Worm (Caenorhabditis elegans): ENCODE data around the gene R04B5.7.

DNA sequence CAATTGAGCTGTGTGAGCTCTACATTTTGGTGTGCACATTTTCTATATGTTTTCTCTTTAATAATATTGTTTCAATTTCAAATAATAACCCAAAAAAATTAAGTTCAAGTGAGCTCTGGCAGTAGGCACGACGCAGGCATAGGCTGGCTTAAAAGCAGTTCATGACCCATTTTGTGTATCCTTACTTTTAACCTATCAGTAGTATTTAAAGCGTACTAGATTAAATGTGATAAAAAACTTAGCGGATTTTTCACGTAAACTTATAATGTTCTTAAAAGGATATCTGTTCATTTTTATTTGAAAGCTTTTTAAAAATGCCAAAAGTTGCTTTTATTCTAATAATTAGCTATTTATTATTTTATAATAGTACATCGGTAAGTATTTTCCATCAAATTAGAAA, 33.0 kb upstream of the R04B5.7 start, which contains the start of gene C08B6.6:
- TF ChIP-seq flt-1 (GFP tag; IDR thresholded peaks at IDR 0.05), result no peak
- TF ChIP-seq med-1 (GFP tag; optimal IDR thresholded peaks at IDR 0.05; ENCODE audit: insufficient read depth), result no peak
- no peak for TF ChIP-seq klf-2 (GFP tag; conservative IDR thresholded peaks at IDR 0.05)
